Fruit fly (Drosophila melanogaster) whole organism, embryonic: Measurements from ENCODE around the gene CG1979.

ENCODE experiments used
- Asciz ChIP-seq: fragments of 200-800 bp; sonication (Bioruptor generic); optimal IDR thresholded peaks from 2 replicates; lab custom pipeline; 2017; ENCODE audit warnings: missing biosample characterization, mild to moderate bottlenecking, missing genetic modification characterization, missing genetic modification reagents
- Blimp-1 ChIP-seq: fragments of 200-800 bp; sonication (Bioruptor generic); optimal IDR thresholded peaks from 3 replicates; lab custom pipeline; 2018; ENCODE audit warnings: missing biosample characterization, missing genetic modification characterization, mild to moderate bottlenecking, moderate library complexity, missing genetic modification reagents
- CG10267 ChIP-seq: fragments of 200-800 bp; sonication (Bioruptor generic); optimal IDR thresholded peaks from 2 replicates; lab custom pipeline; 2018; ENCODE audit warnings: missing biosample characterization, mild to moderate bottlenecking, missing genetic modification characterization, moderate library complexity
- CG11085 ChIP-seq: fragments of 200-800 bp; sonication (Bioruptor generic); IDR thresholded peaks from 2 replicates; pipeline ENCODE4 v1.3.6; 2022; ENCODE audit warnings: missing biosample characterization, missing genetic modification characterization
- CG13123 ChIP-seq: fragments of 200-800 bp; sonication (Bioruptor generic); optimal IDR thresholded peaks from 2 replicates; lab custom pipeline; 2016; ENCODE audit warnings: missing biosample characterization, missing genetic modification characterization
- CG13296 ChIP-seq: fragments of 200-800 bp; sonication (Bioruptor generic); optimal IDR thresholded peaks from 3 replicates; lab custom pipeline; 2018; ENCODE audit warnings: missing biosample characterization, mild to moderate bottlenecking, missing genetic modification characterization
- CG15479 ChIP-seq: fragments of 200-800 bp; sonication (Bioruptor generic); optimal IDR thresholded peaks from 3 replicates; lab custom pipeline; 2019; ENCODE audit warnings: missing biosample characterization, mild to moderate bottlenecking, missing genetic modification characterization, moderate library complexity
- CG15514 ChIP-seq: fragments of 200-800 bp; sonication (Bioruptor generic); optimal IDR thresholded peaks from 3 replicates; lab custom pipeline; 2017; ENCODE audit warnings: missing biosample characterization, missing genetic modification characterization, mild to moderate bottlenecking, moderate library complexity, missing genetic modification reagents
- CG2120 ChIP-seq: fragments of 200-800 bp; sonication (Bioruptor generic); optimal IDR thresholded peaks from 3 replicates; lab custom pipeline; 2016; ENCODE audit warnings: missing biosample characterization, missing genetic modification characterization
- CG2202 ChIP-seq: fragments of 200-800 bp; sonication (Bioruptor generic); optimal IDR thresholded peaks from 2 replicates; lab custom pipeline; 2018; ENCODE audit warnings: missing biosample characterization, mild to moderate bottlenecking, missing genetic modification characterization
- CG33557 ChIP-seq: fragments of 200-800 bp; sonication (Bioruptor generic); optimal IDR thresholded peaks from 2 replicates; lab custom pipeline; 2019; ENCODE audit warnings: missing biosample characterization, mild to moderate bottlenecking, missing genetic modification characterization, moderate library complexity
- CG4328 ChIP-seq: fragments of 200-800 bp; sonication (Bioruptor generic); optimal IDR thresholded peaks from 3 replicates; lab custom pipeline; 2017; ENCODE audit warnings: missing biosample characterization, missing genetic modification reagents, missing genetic modification characterization
- CG43689 ChIP-seq: fragments of 200-800 bp; sonication (Bioruptor generic); IDR thresholded peaks from 2 replicates; pipeline ENCODE4 v1.3.6; 2022; ENCODE audit warnings: missing biosample characterization, missing genetic modification characterization
- CG4854 ChIP-seq: fragments of 200-800 bp; sonication (Bioruptor generic); optimal IDR thresholded peaks from 2 replicates; lab custom pipeline; 2016; ENCODE audit warnings: missing biosample characterization, missing genetic modification characterization, inconsistent platforms
- CG6272 ChIP-seq: fragments of 200-800 bp; sonication (Bioruptor generic); IDR thresholded peaks from 2 replicates; pipeline ENCODE4 v1.3.6; 2022; ENCODE audit warnings: missing biosample characterization, missing genetic modification characterization
- CG7556 ChIP-seq: fragments of 200-800 bp; sonication (Bioruptor generic); optimal IDR thresholded peaks from 2 replicates; lab custom pipeline; 2017; ENCODE audit warnings: missing biosample characterization, mild to moderate bottlenecking, missing genetic modification characterization
- ERR ChIP-seq: fragments of 200-800 bp; sonication (Bioruptor generic); optimal IDR thresholded peaks from 2 replicates; lab custom pipeline; 2016; ENCODE audit warnings: missing biosample characterization, missing genetic modification characterization
- Hey ChIP-seq: fragments of 200-800 bp; sonication (Bioruptor generic); optimal IDR thresholded peaks from 3 replicates; lab custom pipeline; 2018; ENCODE audit warnings: missing biosample characterization, mild to moderate bottlenecking, missing genetic modification characterization
- Hmx ChIP-seq: fragments of 200-800 bp; sonication (Bioruptor generic); optimal IDR thresholded peaks from 2 replicates; lab custom pipeline; 2016; ENCODE audit warnings: missing biosample characterization, missing genetic modification characterization
- Hr78 ChIP-seq, 2 experiments: fragments of 200-800 bp in 1 of 2; fragments of >200 bp in 1 of 2; sonication (Bioruptor generic) in 1 of 2; optimal IDR thresholded peaks; 2 replicates each; lab custom pipeline; 2017 to 2019; ENCODE audit warnings: missing biosample characterization in 2 of 2, missing genetic modification characterization in 2 of 2, mild to moderate bottlenecking in 1 of 2, moderate library complexity in 1 of 2
- Meics ChIP-seq: fragments of 200-800 bp; sonication (Bioruptor generic); optimal IDR thresholded peaks from 2 replicates; lab custom pipeline; 2017; ENCODE audit warnings: missing biosample characterization, mild to moderate bottlenecking, missing genetic modification characterization
- Myb ChIP-seq: fragments of 200-800 bp; sonication (Bioruptor generic); optimal IDR thresholded peaks from 2 replicates; lab custom pipeline; 2016; ENCODE audit warnings: missing biosample characterization, missing genetic modification characterization
- NC2α ChIP-seq: fragments of 200-800 bp; sonication (Bioruptor generic); optimal IDR thresholded peaks from 2 replicates; lab custom pipeline; 2016; ENCODE audit warnings: missing biosample characterization, missing genetic modification characterization
- Rfx ChIP-seq: fragments of 200-800 bp; sonication (Bioruptor generic); IDR thresholded peaks from 2 replicates; pipeline ENCODE4 v1.3.6; 2022; ENCODE audit warnings: missing biosample characterization, missing genetic modification characterization
- Scr ChIP-seq: fragments of 200-800 bp; sonication (Bioruptor generic); IDR thresholded peaks from 2 replicates; pipeline ENCODE4 v1.3.6; 2022; ENCODE audit warnings: missing biosample characterization, missing genetic modification characterization; ENCODE audit not compliant: partially characterized antibody
- Sox100B ChIP-seq: fragments of 200-800 bp; sonication (Bioruptor generic); optimal IDR thresholded peaks from 3 replicates; lab custom pipeline; 2018; ENCODE audit warnings: missing biosample characterization, mild to moderate bottlenecking, missing genetic modification characterization
- Tbp ChIP-seq: fragments of >200 bp; optimal IDR thresholded peaks from 2 replicates; lab custom pipeline; 2018; ENCODE audit warnings: missing biosample characterization, missing genetic modification characterization
- Xrp1 ChIP-seq: fragments of 200-800 bp; sonication (Bioruptor generic); IDR thresholded peaks from 2 replicates; pipeline ENCODE4 v1.3.6; 2022; ENCODE audit warnings: missing biosample characterization, missing genetic modification characterization
- abd-A ChIP-seq: fragments of 200-800 bp; sonication (Bioruptor generic); optimal IDR thresholded peaks from 3 replicates; lab custom pipeline; 2019; ENCODE audit warnings: missing biosample characterization, mild to moderate bottlenecking, missing genetic modification characterization, moderate library complexity
- bab2 ChIP-seq: fragments of 200-800 bp; sonication (Bioruptor generic); optimal IDR thresholded peaks from 2 replicates; lab custom pipeline; 2016; ENCODE audit warnings: missing biosample characterization, missing genetic modification characterization
- corto ChIP-seq: fragments of 200-800 bp; sonication (Bioruptor generic); optimal IDR thresholded peaks from 2 replicates; lab custom pipeline; 2016; ENCODE audit warnings: missing biosample characterization, mild to moderate bottlenecking, missing genetic modification characterization, moderate library complexity
- cwo ChIP-seq: fragments of 200-800 bp; sonication (Bioruptor generic); optimal IDR thresholded peaks from 3 replicates; lab custom pipeline; 2017; ENCODE audit warnings: missing biosample characterization, missing genetic modification characterization, mild to moderate bottlenecking, moderate library complexity, missing genetic modification reagents
- gcm2 ChIP-seq: fragments of 200-800 bp; sonication (Bioruptor generic); optimal IDR thresholded peaks from 2 replicates; lab custom pipeline; 2016; ENCODE audit warnings: missing biosample characterization, missing genetic modification characterization
- gem ChIP-seq: fragments of 200-800 bp; sonication (Bioruptor generic); optimal IDR thresholded peaks from 2 replicates; lab custom pipeline; 2019; ENCODE audit warnings: missing biosample characterization, mild to moderate bottlenecking, missing genetic modification characterization, moderate library complexity
- gfzf ChIP-seq: fragments of 200-800 bp; sonication (Bioruptor generic); optimal IDR thresholded peaks from 2 replicates; lab custom pipeline; 2016; ENCODE audit warnings: missing biosample characterization, mild to moderate bottlenecking, missing genetic modification characterization, moderate library complexity
- grau ChIP-seq: fragments of 200-800 bp; optimal IDR thresholded peaks from 3 replicates; lab custom pipeline; 2019; ENCODE audit warnings: missing biosample characterization, mild to moderate bottlenecking, missing genetic modification characterization, moderate library complexity
- grn ChIP-seq: fragments of 200-800 bp; sonication (Bioruptor generic); optimal IDR thresholded peaks from 3 replicates; lab custom pipeline; 2017; ENCODE audit warnings: missing biosample characterization, missing genetic modification characterization
- jumu ChIP-seq: fragments of 200-800 bp; sonication (Bioruptor generic); optimal IDR thresholded peaks from 3 replicates; lab custom pipeline; 2016; ENCODE audit warnings: missing biosample characterization, missing genetic modification characterization
- kni ChIP-seq: fragments of 200-800 bp; sonication (Bioruptor generic); optimal IDR thresholded peaks from 3 replicates; lab custom pipeline; 2017; ENCODE audit warnings: mild to moderate bottlenecking, missing biosample characterization, missing genetic modification reagents, missing genetic modification characterization
- lbe ChIP-seq: fragments of 200-800 bp; sonication (Bioruptor generic); optimal IDR thresholded peaks from 2 replicates; lab custom pipeline; 2016; ENCODE audit warnings: missing biosample characterization, mild to moderate bottlenecking, missing genetic modification characterization
- pzg ChIP-seq: fragments of 200-800 bp; sonication (Bioruptor generic); optimal IDR thresholded peaks from 3 replicates; lab custom pipeline; 2018; ENCODE audit warnings: missing biosample characterization, mild to moderate bottlenecking, missing genetic modification characterization, moderate library complexity
- ranshi ChIP-seq: fragments of 200-800 bp; sonication (Bioruptor generic); IDR thresholded peaks from 2 replicates; pipeline ENCODE4 v1.3.6; 2022; ENCODE audit warnings: missing biosample characterization, missing genetic modification characterization
- rib ChIP-seq: fragments of 200-800 bp; sonication (Bioruptor generic); IDR thresholded peaks from 2 replicates; pipeline ENCODE4 v1.3.6; 2022; ENCODE audit warnings: missing biosample characterization, missing genetic modification characterization
- sens ChIP-seq: fragments of 200-800 bp; sonication (Bioruptor generic); peaks from one replicate; lab custom pipeline; 2016; ENCODE audit warnings: missing biosample characterization, missing genetic modification characterization
- seq ChIP-seq: fragments of 200-800 bp; sonication (Bioruptor generic); IDR thresholded peaks from 2 replicates; pipeline ENCODE4 v1.3.6; 2022; ENCODE audit warnings: missing biosample characterization, missing genetic modification characterization
- sima ChIP-seq: fragments of 200-800 bp; sonication (Bioruptor generic); optimal IDR thresholded peaks from 2 replicates; lab custom pipeline; 2016; ENCODE audit warnings: missing biosample characterization, missing genetic modification characterization
- sob ChIP-seq: fragments of 200-800 bp; sonication (Bioruptor generic); IDR thresholded peaks from 2 replicates; pipeline ENCODE4 v1.3.6; 2022; ENCODE audit warnings: missing biosample characterization, missing genetic modification characterization
- stwl ChIP-seq: fragments of 200-800 bp; sonication (Bioruptor generic); optimal IDR thresholded peaks from 3 replicates; lab custom pipeline; 2018; ENCODE audit warnings: missing biosample characterization, mild to moderate bottlenecking, missing genetic modification characterization, moderate library complexity
- tgo ChIP-seq: fragments of 200-800 bp; sonication (Bioruptor generic); IDR thresholded peaks from 3 replicates; pipeline ENCODE4 v1.3.6; 2022; ENCODE audit warnings: missing biosample characterization, missing genetic modification characterization
- twi ChIP-seq: fragments of 200-800 bp; optimal IDR thresholded peaks from 2 replicates; lab custom pipeline; 2019; ENCODE audit warnings: missing biosample characterization, mild to moderate bottlenecking, missing genetic modification characterization, moderate library complexity
- wdn ChIP-seq: fragments of 200-800 bp; sonication (Bioruptor generic); IDR thresholded peaks from 2 replicates; pipeline ENCODE4 v1.3.6; 2022; ENCODE audit warnings: missing biosample characterization, missing genetic modification characterization

The CG1979 gene

dm6 chr3R:7075712-7076183, 21.4 kb downstream of the CG1979 start (continued):
- TF ChIP-seq grau (tag; lab: Kevin White, UChicago) (peak; percentile 89), CG4328 (GFP tag; lab: Kevin White, UChicago) (peak; percentile 57), CG13123 (GFP tag; lab: Kevin White, UChicago) (peak; percentile 75), CG11085 (GFP tag; lab: Robert Waterston, UW) (no peak), stwl (peak; percentile 34), Sox100B (peak; percentile 89), CG15514 (peak; percentile 81), Hr78 (GFP tag; optimal IDR thresholded peaks at IDR 0.05; lab: Kevin White, UChicago) (peak in 1 of 2 experiments; percentile 78), Hmx (GFP tag; lab: Kevin White, UChicago) (peak; percentile 79), Tbp (GFP tag; lab: Kevin White, UChicago) (no peak), Scr (GFP tag; lab: Robert Waterston, UW) (no peak), wdn (GFP tag; lab: Robert Waterston, UW) (no peak), cwo (GFP tag; lab: Kevin White, UChicago) (peak; percentile 88), NC2α (peak; percentile 68), Hey (tag; lab: Kevin White, UChicago) (peak; percentile 31), ERR (GFP tag; lab: Kevin White, UChicago) (peak; percentile 92), ranshi (GFP tag; lab: Robert Waterston, UW) (no peak), Blimp-1 (GFP tag; lab: Kevin White, UChicago) (peak; percentile 88), CG10267 (tag; lab: Kevin White, UChicago) (peak; percentile 83), gem (peak; percentile 91), Rfx (GFP tag; lab: Robert Waterston, UW) (no peak), sob (GFP tag; lab: Robert Waterston, UW) (no peak), CG2202 (tag; lab: Kevin White, UChicago) (peak; percentile 67), CG6272 (GFP tag; lab: Robert Waterston, UW) (peak; percentile 73), CG4854 (GFP tag; lab: Kevin White, UChicago) (peak; percentile 80), CG2120 (peak; percentile 96), CG15479 (GFP tag; lab: Kevin White, UChicago) (no peak), CG13296 (peak; percentile 88), tgo (GFP tag; lab: Robert Waterston, UW) (no peak), Myb (GFP tag; lab: Kevin White, UChicago) (peak; percentile 68), corto (GFP tag; lab: Kevin White, UChicago) (peak; percentile 92), CG33557 (GFP tag; lab: Kevin White, UChicago) (peak; percentile 65), Asciz (peak; percentile 88), CG43689 (GFP tag; lab: Robert Waterston, UW) (no peak), Meics (GFP tag; lab: Kevin White, UChicago) (peak; percentile 91), Xrp1 (GFP tag; lab: Robert Waterston, UW) (no peak), grn (GFP tag; lab: Kevin White, UChicago) (peak; percentile 93), gfzf (GFP tag; lab: Kevin White, UChicago) (no peak), bab2 (GFP tag; lab: Kevin White, UChicago) (peak; percentile 95), abd-A (tag; lab: Kevin White, UChicago) (peak; percentile 0), rib (GFP tag; lab: Robert Waterston, UW) (no peak), sima (GFP tag; lab: Kevin White, UChicago) (peak; percentile 3), seq (GFP tag; lab: Robert Waterston, UW) (no peak), twi (tag; lab: Kevin White, UChicago) (peak; percentile 58), kni (GFP tag; lab: Kevin White, UChicago) (no peak), gcm2 (GFP tag; lab: Kevin White, UChicago) (peak; percentile 79), CG7556 (GFP tag; lab: Kevin White, UChicago) (peak; percentile 87), sens (GFP tag; lab: Kevin White, UChicago) (peak; percentile 98), jumu (GFP tag; lab: Kevin White, UChicago) (peak; percentile 72), lbe (GFP tag; lab: Kevin White, UChicago) (peak; percentile 91), pzg (GFP tag; lab: Kevin White, UChicago) (peak; percentile 7)
